Fruit fly (Drosophila melanogaster) whole organism, embryonic: ENCODE data around the gene CG8958.

Source experiments
- Abd-B ChIP-seq: fragments of 200-800 bp; sonication (Bioruptor generic); optimal IDR thresholded peaks from 2 replicates; lab custom pipeline; 2018; ENCODE audit warnings: missing biosample characterization, mild to moderate bottlenecking, missing genetic modification characterization, moderate library complexity
- C15 ChIP-seq: fragments of 200-800 bp; sonication (Bioruptor generic); IDR thresholded peaks from 3 replicates; pipeline ENCODE4 v1.3.6; 2022; ENCODE audit warnings: missing biosample characterization, missing genetic modification characterization
- CG10209 ChIP-seq: fragments of 200-800 bp; sonication (Bioruptor generic); optimal IDR thresholded peaks from 3 replicates; lab custom pipeline; 2017; ENCODE audit warnings: missing biosample characterization, mild to moderate bottlenecking, missing genetic modification characterization, missing genetic modification reagents
- CG11723 ChIP-seq: fragments of 200-800 bp; sonication (Bioruptor generic); optimal IDR thresholded peaks from 2 replicates; lab custom pipeline; 2017; ENCODE audit warnings: missing biosample characterization, mild to moderate bottlenecking, missing genetic modification characterization
- CG14014 ChIP-seq: fragments of 200-800 bp; sonication (Bioruptor generic); IDR thresholded peaks from 2 replicates; pipeline ENCODE4 v1.3.6; 2022; ENCODE audit warnings: missing biosample characterization, missing genetic modification characterization
- CG14050 ChIP-seq: fragments of 200-800 bp; sonication (Bioruptor generic); IDR thresholded peaks from 3 replicates; pipeline ENCODE4 v1.3.6; 2022; ENCODE audit warnings: missing biosample characterization, missing genetic modification characterization
- CG1529 ChIP-seq: fragments of 200-800 bp; sonication (Bioruptor generic); optimal IDR thresholded peaks from 3 replicates; lab custom pipeline; 2018; ENCODE audit warnings: missing biosample characterization, missing genetic modification characterization
- CG17829 ChIP-seq: fragments of 200-800 bp; optimal IDR thresholded peaks from 2 replicates; lab custom pipeline; 2019; ENCODE audit warnings: missing biosample characterization, mild to moderate bottlenecking, missing genetic modification characterization, moderate library complexity
- CG17912 ChIP-seq: fragments of 200-800 bp; sonication (Bioruptor generic); optimal IDR thresholded peaks from 2 replicates; lab custom pipeline; 2018; ENCODE audit warnings: missing biosample characterization, mild to moderate bottlenecking, missing genetic modification characterization
- CG32772 ChIP-seq: fragments of 200-800 bp; sonication (Bioruptor generic); IDR thresholded peaks from 2 replicates; pipeline ENCODE4 v1.3.6; 2022; ENCODE audit warnings: missing biosample characterization, missing genetic modification characterization
- CG3847 ChIP-seq: fragments of 200-800 bp; sonication (Bioruptor generic); IDR thresholded peaks from 2 replicates; pipeline ENCODE4 v1.3.6; 2022; ENCODE audit warnings: missing biosample characterization, missing genetic modification characterization
- CG3995 ChIP-seq: fragments of 200-800 bp; sonication (Bioruptor generic); optimal IDR thresholded peaks from 3 replicates; lab custom pipeline; 2016; ENCODE audit warnings: missing biosample characterization, missing genetic modification characterization
- CG6689 ChIP-seq: fragments of 200-800 bp; sonication (Bioruptor generic); IDR thresholded peaks from 2 replicates; pipeline ENCODE4 v1.3.6; 2022; ENCODE audit warnings: missing biosample characterization, missing genetic modification characterization
- CG6791 ChIP-seq: fragments of 200-800 bp; sonication (Bioruptor generic); IDR thresholded peaks from 3 replicates; pipeline ENCODE4 v1.3.6; 2022; ENCODE audit warnings: missing biosample characterization, missing genetic modification characterization; ENCODE audit not compliant: partially characterized antibody
- CG7963 ChIP-seq: fragments of 200-800 bp; sonication (Bioruptor generic); IDR thresholded peaks from 3 replicates; pipeline ENCODE4 v1.3.6; 2022; ENCODE audit warnings: missing biosample characterization, missing genetic modification characterization; ENCODE audit not compliant: partially characterized antibody
- CG8290 ChIP-seq, 3 experiments: fragments of 200-800 bp; sonication (Bioruptor generic); optimal IDR thresholded peaks; 2 replicates each; lab custom pipeline; 2016 to 2019; ENCODE audit warnings: missing biosample characterization in 3 of 3, missing genetic modification characterization in 3 of 3, mild to moderate bottlenecking in 2 of 3, moderate library complexity in 1 of 3
- Dll ChIP-seq: fragments of 200-800 bp; sonication (Bioruptor generic); IDR thresholded peaks from 4 replicates; pipeline ENCODE4 v1.3.6; 2022; ENCODE audit warnings: missing biosample characterization, missing genetic modification characterization; ENCODE audit not compliant: partially characterized antibody
- Ets65A ChIP-seq: fragments of 200-800 bp; sonication (Bioruptor generic); peaks from one replicate; lab custom pipeline; 2016; ENCODE audit warnings: missing biosample characterization, missing genetic modification characterization
- Fer3 ChIP-seq: fragments of 200-800 bp; sonication (Bioruptor generic); optimal IDR thresholded peaks from 2 replicates; lab custom pipeline; 2018; ENCODE audit warnings: missing biosample characterization, mild to moderate bottlenecking, missing genetic modification characterization, moderate library complexity
- Opbp ChIP-seq: fragments of 200-800 bp; sonication (Bioruptor generic); IDR thresholded peaks from 3 replicates; pipeline ENCODE4 v1.3.6; 2022; ENCODE audit warnings: missing biosample characterization, missing genetic modification characterization; ENCODE audit not compliant: partially characterized antibody
- Optix ChIP-seq: fragments of 200-800 bp; sonication (Bioruptor generic); IDR thresholded peaks from 3 replicates; pipeline ENCODE4 v1.3.6; 2022; ENCODE audit warnings: missing biosample characterization, missing genetic modification characterization
- Ptx1 ChIP-seq: fragments of 200-800 bp; sonication (Bioruptor generic); IDR thresholded peaks from 2 replicates; pipeline ENCODE4 v1.3.6; 2022; ENCODE audit warnings: missing biosample characterization, missing genetic modification characterization
- Rfx ChIP-seq: fragments of 200-800 bp; sonication (Bioruptor generic); IDR thresholded peaks from 2 replicates; pipeline ENCODE4 v1.3.6; 2022; ENCODE audit warnings: missing biosample characterization, missing genetic modification characterization
- Rx ChIP-seq: fragments of 200-800 bp; sonication (Bioruptor generic); IDR thresholded peaks from 2 replicates; pipeline ENCODE4 v1.3.6; 2022; ENCODE audit warnings: missing biosample characterization, missing genetic modification characterization
- Scr ChIP-seq: fragments of 200-800 bp; sonication (Bioruptor generic); IDR thresholded peaks from 2 replicates; pipeline ENCODE4 v1.3.6; 2022; ENCODE audit warnings: missing biosample characterization, missing genetic modification characterization; ENCODE audit not compliant: partially characterized antibody
- Sin3A ChIP-seq: fragments of >200 bp; optimal IDR thresholded peaks from 2 replicates; lab custom pipeline; 2018
- Six4 ChIP-seq: fragments of 200-800 bp; sonication (Bioruptor generic); optimal IDR thresholded peaks from 2 replicates; lab custom pipeline; 2016; ENCODE audit warnings: missing biosample characterization, missing genetic modification characterization
- Sry-δ ChIP-seq: fragments of 200-800 bp; sonication (Bioruptor generic); optimal IDR thresholded peaks from 2 replicates; lab custom pipeline; 2016; ENCODE audit warnings: missing biosample characterization, missing genetic modification characterization
- TFAM ChIP-seq: fragments of 200-800 bp; sonication (Bioruptor generic); optimal IDR thresholded peaks from 2 replicates; lab custom pipeline; 2017; ENCODE audit warnings: missing biosample characterization, missing genetic modification characterization, inconsistent platforms
- Xbp1 ChIP-seq: fragments of 200-800 bp; sonication (Bioruptor generic); optimal IDR thresholded peaks from 3 replicates; lab custom pipeline; 2016; ENCODE audit warnings: missing biosample characterization, mild to moderate bottlenecking, missing genetic modification characterization
- YL-1 ChIP-seq: fragments of 200-800 bp; sonication (Bioruptor generic); optimal IDR thresholded peaks from 3 replicates; lab custom pipeline; 2017; ENCODE audit warnings: missing biosample characterization, mild to moderate bottlenecking, missing genetic modification characterization
- ab ChIP-seq: fragments of 200-800 bp; sonication (Bioruptor generic); optimal IDR thresholded peaks from 2 replicates; lab custom pipeline; 2016; ENCODE audit warnings: missing biosample characterization, missing genetic modification characterization
- aop ChIP-seq: fragments of 200-800 bp; sonication (Bioruptor generic); IDR thresholded peaks from 2 replicates; pipeline ENCODE4 v1.3.6; 2022; ENCODE audit warnings: missing biosample characterization, missing genetic modification characterization
- bigmax ChIP-seq: fragments of 200-800 bp; sonication (Bioruptor generic); optimal IDR thresholded peaks from 2 replicates; lab custom pipeline; 2018; ENCODE audit warnings: missing biosample characterization, mild to moderate bottlenecking, missing genetic modification characterization
- cad ChIP-seq: fragments of >200 bp; optimal IDR thresholded peaks from 2 replicates; lab custom pipeline; 2017; ENCODE audit warnings: missing biosample characterization, missing genetic modification characterization
- ewg ChIP-seq: fragments of 200-800 bp; sonication (Bioruptor generic); optimal IDR thresholded peaks from 3 replicates; lab custom pipeline; 2017; ENCODE audit warnings: mild to moderate bottlenecking, missing biosample characterization, missing genetic modification reagents, missing genetic modification characterization
- fu2 ChIP-seq: fragments of 200-800 bp; sonication (Bioruptor generic); optimal IDR thresholded peaks from 2 replicates; lab custom pipeline; 2016; ENCODE audit warnings: missing biosample characterization, missing genetic modification characterization
- gcm2 ChIP-seq: fragments of 200-800 bp; sonication (Bioruptor generic); optimal IDR thresholded peaks from 2 replicates; lab custom pipeline; 2016; ENCODE audit warnings: missing biosample characterization, missing genetic modification characterization
- gsb ChIP-seq: fragments of 200-800 bp; sonication (Bioruptor generic); IDR thresholded peaks from 2 replicates; pipeline ENCODE4 v1.3.6; 2022; ENCODE audit warnings: missing biosample characterization, missing genetic modification characterization
- hkb ChIP-seq, 2 experiments: fragments of 200-800 bp in 1 of 2; fragments of >200 bp in 1 of 2; sonication (Bioruptor generic) in 1 of 2; IDR thresholded peaks in 1 of 2; optimal IDR thresholded peaks in 1 of 2; 2 replicates each; pipeline versions ENCODE4 v1.3.6 to Lab custom; 2017 to 2022; ENCODE audit warnings: missing biosample characterization in 1 of 2, missing genetic modification characterization in 1 of 2
- lab ChIP-seq: fragments of 200-800 bp; sonication (Bioruptor generic); optimal IDR thresholded peaks from 3 replicates; lab custom pipeline; 2017; ENCODE audit warnings: missing biosample characterization, missing genetic modification characterization, mild to moderate bottlenecking, moderate library complexity, missing genetic modification reagents
- nau ChIP-seq: fragments of 200-800 bp; sonication (Bioruptor generic); optimal IDR thresholded peaks from 3 replicates; lab custom pipeline; 2017; ENCODE audit warnings: missing biosample characterization, mild to moderate bottlenecking, missing genetic modification characterization, missing genetic modification reagents
- p53 ChIP-seq: fragments of 200-800 bp; sonication (Bioruptor generic); optimal IDR thresholded peaks from 2 replicates; lab custom pipeline; 2016; ENCODE audit warnings: missing biosample characterization, missing genetic modification characterization
- phol ChIP-seq: fragments of 200-800 bp; sonication (Bioruptor generic); optimal IDR thresholded peaks from 3 replicates; lab custom pipeline; 2018; ENCODE audit warnings: missing biosample characterization, mild to moderate bottlenecking, missing genetic modification characterization, moderate library complexity
- repo ChIP-seq: fragments of 200-800 bp; sonication (Bioruptor generic); optimal IDR thresholded peaks from 2 replicates; lab custom pipeline; 2016; ENCODE audit warnings: missing biosample characterization, missing genetic modification characterization
- sima ChIP-seq: fragments of 200-800 bp; sonication (Bioruptor generic); optimal IDR thresholded peaks from 2 replicates; lab custom pipeline; 2016; ENCODE audit warnings: missing biosample characterization, missing genetic modification characterization
- slp2 ChIP-seq: fragments of 200-800 bp; sonication (Bioruptor generic); optimal IDR thresholded peaks from 2 replicates; lab custom pipeline; 2016; ENCODE audit warnings: missing biosample characterization, missing genetic modification characterization
- tna ChIP-seq: fragments of 200-800 bp; sonication (Bioruptor generic); IDR thresholded peaks from 2 replicates; pipeline ENCODE4 v1.3.6; 2022; ENCODE audit warnings: missing biosample characterization, missing genetic modification characterization; ENCODE audit not compliant: partially characterized antibody
- tup ChIP-seq: fragments of 200-800 bp; sonication (Bioruptor generic); optimal IDR thresholded peaks from 2 replicates; lab custom pipeline; 2016; ENCODE audit warnings: missing biosample characterization, mild to moderate bottlenecking, missing genetic modification characterization, moderate library complexity
- z ChIP-seq: fragments of 200-800 bp; sonication (Bioruptor generic); IDR thresholded peaks from 3 replicates; pipeline ENCODE4 v1.3.6; 2022; ENCODE audit warnings: missing biosample characterization, missing genetic modification characterization
- zfh2 ChIP-seq: fragments of 200-800 bp; sonication (Bioruptor generic); optimal IDR thresholded peaks from 2 replicates; lab custom pipeline; 2016; ENCODE audit warnings: missing biosample characterization, missing genetic modification characterization

The CG8958 gene

DNA sequence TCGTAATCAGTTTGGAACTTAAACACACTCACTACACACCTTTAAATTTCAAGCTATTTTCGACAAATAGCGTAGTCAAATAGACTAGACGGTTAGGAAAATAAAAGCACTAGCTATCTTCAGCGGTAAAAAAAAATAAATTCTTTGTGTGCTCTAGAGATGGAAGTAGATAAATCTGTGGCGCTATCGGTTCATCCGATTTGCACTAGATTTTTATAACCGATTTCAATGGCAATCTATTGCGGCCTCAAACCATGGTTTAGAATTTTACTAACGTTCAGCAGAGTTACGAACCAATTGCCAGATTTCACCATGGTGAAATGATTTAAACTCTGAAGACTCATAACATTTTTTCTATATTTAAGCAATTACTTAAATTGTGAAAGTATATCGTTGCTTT is 13.5 kb downstream of the CG8958 start (continued):
- TF ChIP-seq CG10209 (GFP tag; lab: Kevin White, UChicago) (no peak), Sin3A (lab: Kevin White, UChicago) (no peak), CG8290 (GFP tag; optimal IDR thresholded peaks at IDR 0.05; lab: Kevin White, UChicago) (peak; percentile 21), CG8290 (tag; optimal IDR thresholded peaks at IDR 0.05; lab: Kevin White, UChicago) (peak; percentile 18 to 74), slp2 (GFP tag; lab: Kevin White, UChicago) (no peak), C15 (GFP tag; lab: Robert Waterston, UW) (no peak), Ptx1 (GFP tag; lab: Robert Waterston, UW) (0 out of 2 replicates have a peak, but pooled peaks have one; percentile 17), Rfx (GFP tag; lab: Robert Waterston, UW) (peak; percentile 49; the same call in 1 of the 2 replicates), Ets65A (GFP tag; lab: Kevin White, UChicago) (peak; percentile 86), fu2 (no peak), nau (GFP tag; lab: Kevin White, UChicago) (no peak), CG14014 (no peak), lab (no peak), CG1529 (GFP tag; lab: Kevin White, UChicago) (no peak), Rx (GFP tag; lab: Robert Waterston, UW) (no peak), z (GFP tag; lab: Robert Waterston, UW) (no peak), p53 (GFP tag; lab: Kevin White, UChicago) (no peak), Xbp1 (GFP tag; lab: Kevin White, UChicago) (no peak), CG14050 (GFP tag; lab: Robert Waterston, UW) (no peak), gcm2 (no peak), repo (GFP tag; lab: Kevin White, UChicago) (no peak), Abd-B (GFP tag; lab: Kevin White, UChicago) (peak; percentile 69), CG6791 (GFP tag; lab: Robert Waterston, UW) (peak; percentile 85), bigmax (GFP tag; lab: Kevin White, UChicago) (peak; percentile 33), YL-1 (GFP tag; lab: Kevin White, UChicago) (no peak), ab (GFP tag; lab: Kevin White, UChicago) (no peak), phol (tag; lab: Kevin White, UChicago) (peak; percentile 53), CG17829 (tag; lab: Kevin White, UChicago) (peak; percentile 4), CG11723 (GFP tag; lab: Kevin White, UChicago) (no peak), Sry-δ (GFP tag; lab: Kevin White, UChicago) (peak; percentile 98), Six4 (GFP tag; lab: Kevin White, UChicago) (no peak), CG3995 (peak; percentile 27), cad (GFP tag; lab: Kevin White, UChicago) (no peak), Fer3 (tag; lab: Kevin White, UChicago) (no peak), hkb (optimal IDR thresholded peaks at IDR 0.05; lab: Kevin White, UChicago) (no peak), hkb (GFP tag; IDR thresholded peaks at IDR 0.05; lab: Robert Waterston, UW) (no peak), CG6689 (GFP tag; lab: Robert Waterston, UW) (no peak), Scr (peak; percentile 76), sima (GFP tag; lab: Kevin White, UChicago) (no peak), tup (GFP tag; lab: Kevin White, UChicago) (no peak), zfh2 (no peak), aop (no peak), CG7963 (GFP tag; lab: Robert Waterston, UW) (peak; percentile 56; the same call in 1 of the 3 replicates), gsb (GFP tag; lab: Robert Waterston, UW) (no peak), Opbp (GFP tag; lab: Robert Waterston, UW) (no peak; the same call in 1 of the 3 replicates), CG17912 (GFP tag; lab: Kevin White, UChicago) (no peak), ewg (no peak), CG32772 (peak; percentile 44; the same call in 1 of the 2 replicates), tna (0 out of 2 replicates have a peak, but pooled peaks have one; percentile 26), Dll (GFP tag; lab: Robert Waterston, UW) (peak; percentile 74), Optix (GFP tag; lab: Robert Waterston, UW) (no peak), CG3847 (GFP tag; lab: Robert Waterston, UW) (peak; percentile 38), TFAM (no peak)
